Fruit fly (Drosophila melanogaster) whole organism, embryonic: ENCODE results near the gene CG17230.
A peak's percentile ranks its signal among the peaks of the same experiment; 100 is the strongest.

Source experiments
- Abd-B ChIP-seq: fragments of 200-800 bp; sonication (Bioruptor generic); optimal IDR thresholded peaks from 2 replicates; lab custom pipeline; 2018; ENCODE audit warnings: missing biosample characterization, mild to moderate bottlenecking, missing genetic modification characterization, moderate library complexity
- Atf3 ChIP-seq: fragments of 200-800 bp; sonication (Bioruptor generic); optimal IDR thresholded peaks from 3 replicates; lab custom pipeline; 2016; ENCODE audit warnings: missing biosample characterization, missing genetic modification characterization
- Blimp-1 ChIP-seq: fragments of 200-800 bp; sonication (Bioruptor generic); optimal IDR thresholded peaks from 3 replicates; lab custom pipeline; 2018; ENCODE audit warnings: missing biosample characterization, missing genetic modification characterization, mild to moderate bottlenecking, moderate library complexity, missing genetic modification reagents
- Bteb2 ChIP-seq: fragments of 200-800 bp; sonication (Bioruptor generic); optimal IDR thresholded peaks from 2 replicates; lab custom pipeline; 2016; ENCODE audit warnings: missing biosample characterization, missing genetic modification characterization
- CG10147 ChIP-seq: fragments of 200-800 bp; sonication (Bioruptor generic); optimal IDR thresholded peaks from 2 replicates; lab custom pipeline; 2019; ENCODE audit warnings: missing biosample characterization, mild to moderate bottlenecking, missing genetic modification characterization, moderate library complexity
- CG10209 ChIP-seq: fragments of 200-800 bp; sonication (Bioruptor generic); optimal IDR thresholded peaks from 3 replicates; lab custom pipeline; 2017; ENCODE audit warnings: missing biosample characterization, mild to moderate bottlenecking, missing genetic modification characterization, missing genetic modification reagents
- CG1024 ChIP-seq: fragments of 200-800 bp; sonication (Bioruptor generic); IDR thresholded peaks from 2 replicates; pipeline ENCODE4 v1.3.6; 2022; ENCODE audit warnings: missing biosample characterization, missing genetic modification characterization
- CG10321 ChIP-seq: fragments of 200-800 bp; sonication (Bioruptor generic); IDR thresholded peaks from 2 replicates; pipeline ENCODE4 v1.3.6; 2022; ENCODE audit warnings: missing biosample characterization, missing genetic modification characterization
- CG12299 ChIP-seq: fragments of 200-800 bp; sonication (Bioruptor generic); optimal IDR thresholded peaks from 2 replicates; lab custom pipeline; 2018; ENCODE audit warnings: missing biosample characterization, mild to moderate bottlenecking, missing genetic modification characterization
- CG12659 ChIP-seq: fragments of 200-800 bp; sonication (Bioruptor generic); optimal IDR thresholded peaks from 3 replicates; lab custom pipeline; 2017; ENCODE audit warnings: mild to moderate bottlenecking, missing biosample characterization, missing genetic modification reagents, missing genetic modification characterization
- CG14014 ChIP-seq: fragments of 200-800 bp; sonication (Bioruptor generic); IDR thresholded peaks from 2 replicates; pipeline ENCODE4 v1.3.6; 2022; ENCODE audit warnings: missing biosample characterization, missing genetic modification characterization
- CG16815 ChIP-seq: fragments of 200-800 bp; sonication (Bioruptor generic); optimal IDR thresholded peaks from 3 replicates; lab custom pipeline; 2017; ENCODE audit warnings: missing biosample characterization, mild to moderate bottlenecking, missing genetic modification characterization
- CG17802 ChIP-seq: fragments of 200-800 bp; sonication (Bioruptor generic); optimal IDR thresholded peaks from 2 replicates; lab custom pipeline; 2018; ENCODE audit warnings: missing biosample characterization, mild to moderate bottlenecking, missing genetic modification characterization, moderate library complexity
- CG34422 ChIP-seq: fragments of 200-800 bp; sonication (Bioruptor generic); IDR thresholded peaks from 3 replicates; pipeline ENCODE4 v1.3.6; 2022; ENCODE audit warnings: missing biosample characterization, missing genetic modification characterization
- CG4617 ChIP-seq: fragments of 200-800 bp; sonication (Bioruptor generic); optimal IDR thresholded peaks from 3 replicates; lab custom pipeline; 2016; ENCODE audit warnings: missing biosample characterization, missing genetic modification characterization, borderline replicate concordance
- CG6765 ChIP-seq: fragments of 200-800 bp; sonication (Bioruptor generic); optimal IDR thresholded peaks from 3 replicates; lab custom pipeline; 2017; ENCODE audit warnings: missing biosample characterization, mild to moderate bottlenecking, missing genetic modification characterization
- CG7963 ChIP-seq: fragments of 200-800 bp; sonication (Bioruptor generic); IDR thresholded peaks from 3 replicates; pipeline ENCODE4 v1.3.6; 2022; ENCODE audit warnings: missing biosample characterization, missing genetic modification characterization; ENCODE audit not compliant: partially characterized antibody
- CG9215 ChIP-seq: fragments of 200-800 bp; sonication (Bioruptor generic); IDR thresholded peaks from 2 replicates; pipeline ENCODE4 v1.3.6; 2022; ENCODE audit warnings: missing biosample characterization, missing genetic modification characterization
- CG9437 ChIP-seq: fragments of 200-800 bp; sonication (Bioruptor generic); optimal IDR thresholded peaks from 2 replicates; lab custom pipeline; 2018; ENCODE audit warnings: missing biosample characterization, mild to moderate bottlenecking, missing genetic modification characterization
- Dad ChIP-seq: fragments of 200-800 bp; sonication (Bioruptor generic); optimal IDR thresholded peaks from 3 replicates; lab custom pipeline; 2016; ENCODE audit warnings: missing biosample characterization, missing genetic modification characterization
- Deaf1 ChIP-seq: fragments of 200-800 bp; optimal IDR thresholded peaks from 3 replicates; lab custom pipeline; 2019; ENCODE audit warnings: missing biosample characterization, mild to moderate bottlenecking, missing genetic modification characterization, moderate library complexity
- Dfd ChIP-seq, 2 experiments: fragments of >200 bp; optimal IDR thresholded peaks; 2 replicates each; lab custom pipeline; 2017; ENCODE audit warnings: missing biosample characterization in 2 of 2, missing genetic modification characterization in 2 of 2
- Eip74EF ChIP-seq, 2 experiments: fragments of 200-800 bp in 1 of 2; fragments of >200 bp in 1 of 2; sonication (Bioruptor generic) in 1 of 2; optimal IDR thresholded peaks; 2 replicates each; lab custom pipeline; 2017 to 2019; ENCODE audit warnings: missing biosample characterization in 2 of 2, missing genetic modification characterization in 2 of 2, mild to moderate bottlenecking in 1 of 2, moderate library complexity in 1 of 2
- HLH3B ChIP-seq: fragments of 200-800 bp; sonication (Bioruptor generic); IDR thresholded peaks from 2 replicates; pipeline ENCODE4 v1.3.6; 2022; ENCODE audit warnings: missing biosample characterization, missing genetic modification characterization
- Mes4 ChIP-seq: fragments of 200-800 bp; sonication (Bioruptor generic); optimal IDR thresholded peaks from 2 replicates; lab custom pipeline; 2016; ENCODE audit warnings: missing biosample characterization, missing genetic modification characterization
- Opbp ChIP-seq: fragments of 200-800 bp; sonication (Bioruptor generic); IDR thresholded peaks from 3 replicates; pipeline ENCODE4 v1.3.6; 2022; ENCODE audit warnings: missing biosample characterization, missing genetic modification characterization; ENCODE audit not compliant: partially characterized antibody
- Sin3A ChIP-seq: fragments of >200 bp; optimal IDR thresholded peaks from 2 replicates; lab custom pipeline; 2018
- Sox100B ChIP-seq: fragments of 200-800 bp; sonication (Bioruptor generic); optimal IDR thresholded peaks from 3 replicates; lab custom pipeline; 2018; ENCODE audit warnings: missing biosample characterization, mild to moderate bottlenecking, missing genetic modification characterization
- Stat92E ChIP-seq, 3 experiments: fragments of >200 bp in 2 of 3; fragments of 200-800 bp in 1 of 3; sonication (Bioruptor generic) in 1 of 3; optimal IDR thresholded peaks; 2 replicates each; lab custom pipeline; 2017 to 2019; ENCODE audit warnings: missing biosample characterization in 3 of 3, missing genetic modification characterization in 3 of 3, mild to moderate bottlenecking in 1 of 3, moderate library complexity in 1 of 3
- Usf ChIP-seq: fragments of 200-800 bp; sonication (Bioruptor generic); optimal IDR thresholded peaks from 2 replicates; lab custom pipeline; 2017; ENCODE audit warnings: missing genotype, missing biosample characterization, missing genetic modification characterization
- crc ChIP-seq: fragments of 200-800 bp; sonication (Bioruptor generic); optimal IDR thresholded peaks from 2 replicates; lab custom pipeline; 2016; ENCODE audit warnings: missing biosample characterization, missing genetic modification characterization
- crol ChIP-seq: fragments of 200-800 bp; sonication (Bioruptor generic); IDR thresholded peaks from 2 replicates; pipeline ENCODE4 v1.3.6; 2022; ENCODE audit warnings: missing biosample characterization, missing genetic modification characterization
- danr ChIP-seq: fragments of 200-800 bp; sonication (Bioruptor generic); IDR thresholded peaks from 2 replicates; pipeline ENCODE4 v1.3.6; 2022; ENCODE audit warnings: missing biosample characterization, missing genetic modification characterization
- ems ChIP-seq: fragments of 200-800 bp; sonication (Bioruptor generic); optimal IDR thresholded peaks from 3 replicates; lab custom pipeline; 2016; ENCODE audit warnings: missing biosample characterization, missing genetic modification characterization
- h ChIP-seq: fragments of >200 bp; optimal IDR thresholded peaks from 2 replicates; lab custom pipeline; 2017
- hth ChIP-seq: fragments of >200 bp; optimal IDR thresholded peaks from 2 replicates; lab custom pipeline; 2017; ENCODE audit warnings: inconsistent platforms
- klu ChIP-seq: fragments of 200-800 bp; sonication (Bioruptor generic); IDR thresholded peaks from 2 replicates; pipeline ENCODE4 v1.3.6; 2022; ENCODE audit warnings: missing biosample characterization, missing genetic modification characterization
- lov ChIP-seq, 2 experiments: fragments of 200-800 bp in 1 of 2; fragments of >200 bp in 1 of 2; sonication (Bioruptor generic) in 1 of 2; IDR thresholded peaks in 1 of 2; optimal IDR thresholded peaks in 1 of 2; 2 replicates in 1 of 2; 3 replicates in 1 of 2; pipeline versions ENCODE4 v1.3.6 to Lab custom; 2017 to 2022; ENCODE audit warnings: missing biosample characterization in 1 of 2, missing genetic modification characterization in 1 of 2
- oc ChIP-seq: fragments of 200-800 bp; sonication (Bioruptor generic); optimal IDR thresholded peaks from 2 replicates; lab custom pipeline; 2018; ENCODE audit warnings: missing biosample characterization, mild to moderate bottlenecking, missing genetic modification characterization, moderate library complexity
- org-1 ChIP-seq: fragments of 200-800 bp; sonication (Bioruptor generic); optimal IDR thresholded peaks from 2 replicates; lab custom pipeline; 2017; ENCODE audit warnings: missing biosample characterization, missing genetic modification characterization
- pros ChIP-seq: fragments of 200-800 bp; sonication (Bioruptor generic); optimal IDR thresholded peaks from 3 replicates; lab custom pipeline; 2019; ENCODE audit warnings: missing biosample characterization, mild to moderate bottlenecking, missing genetic modification characterization, moderate library complexity
- repo ChIP-seq: fragments of 200-800 bp; sonication (Bioruptor generic); optimal IDR thresholded peaks from 2 replicates; lab custom pipeline; 2016; ENCODE audit warnings: missing biosample characterization, missing genetic modification characterization
- row ChIP-seq: fragments of 200-800 bp; sonication (Bioruptor generic); IDR thresholded peaks from 3 replicates; pipeline ENCODE4 v1.3.6; 2022; ENCODE audit warnings: missing biosample characterization, missing genetic modification characterization
- sens ChIP-seq: fragments of 200-800 bp; sonication (Bioruptor generic); peaks from one replicate; lab custom pipeline; 2016; ENCODE audit warnings: missing biosample characterization, missing genetic modification characterization
- sens-2 ChIP-seq: fragments of 200-800 bp; sonication (Bioruptor generic); IDR thresholded peaks from 2 replicates; pipeline ENCODE4 v1.3.6; 2022; ENCODE audit warnings: missing biosample characterization, missing genetic modification characterization
- sqz ChIP-seq: fragments of 200-800 bp; sonication (Bioruptor generic); optimal IDR thresholded peaks from 3 replicates; lab custom pipeline; 2018; ENCODE audit warnings: missing biosample characterization, mild to moderate bottlenecking, missing genetic modification characterization
- stc ChIP-seq: fragments of 200-800 bp; sonication (Bioruptor generic); IDR thresholded peaks from 2 replicates; pipeline ENCODE4 v1.3.6; 2022; ENCODE audit warnings: missing biosample characterization, missing genetic modification characterization
- tll ChIP-seq, 2 experiments: fragments of 200-800 bp in 1 of 2; fragments of >200 bp in 1 of 2; sonication (Bioruptor generic) in 1 of 2; optimal IDR thresholded peaks; 2 replicates each; lab custom pipeline; 2017 to 2019; ENCODE audit warnings: missing biosample characterization in 2 of 2, missing genetic modification characterization in 2 of 2, mild to moderate bottlenecking in 1 of 2, moderate library complexity in 1 of 2
- tup ChIP-seq: fragments of 200-800 bp; sonication (Bioruptor generic); optimal IDR thresholded peaks from 2 replicates; lab custom pipeline; 2016; ENCODE audit warnings: missing biosample characterization, mild to moderate bottlenecking, missing genetic modification characterization, moderate library complexity
- unc-4 ChIP-seq: fragments of 200-800 bp; sonication (Bioruptor generic); IDR thresholded peaks from 2 replicates; pipeline ENCODE4 v1.3.6; 2022; ENCODE audit warnings: missing biosample characterization, missing genetic modification characterization; ENCODE audit not compliant: partially characterized antibody
- wek ChIP-seq: fragments of 200-800 bp; sonication (Bioruptor generic); optimal IDR thresholded peaks from 3 replicates; lab custom pipeline; 2018; ENCODE audit warnings: missing biosample characterization, mild to moderate bottlenecking, missing genetic modification characterization, moderate library complexity

The CG17230 gene

dm6 chr3R:11392805-11393204, 44.8 kb upstream of the CG17230 start (continued):
- TF ChIP-seq CG4617 (no peak), HLH3B (GFP tag; lab: Robert Waterston, UW) (peak; percentile 70; the same call in 1 of the 2 replicates), Deaf1 (tag; lab: Kevin White, UChicago) (no peak), sens (GFP tag; lab: Kevin White, UChicago) (peak; percentile 89), CG16815 (peak; percentile 76), danr (GFP tag; lab: Robert Waterston, UW) (no peak), CG12299 (peak; percentile 20), CG10321 (GFP tag; lab: Robert Waterston, UW) (peak; percentile 41; the same call in 1 of the 2 replicates), sqz (GFP tag; lab: Kevin White, UChicago) (peak; percentile 72), CG6765 (GFP tag; lab: Kevin White, UChicago) (peak; percentile 41), CG1024 (peak; percentile 55; the same call in 1 of the 2 replicates), klu (GFP tag; lab: Robert Waterston, UW) (no peak), crol (GFP tag; lab: Robert Waterston, UW) (no peak), CG10209 (GFP tag; lab: Kevin White, UChicago) (peak; percentile 72), CG9215 (GFP tag; lab: Robert Waterston, UW) (no peak), crc (GFP tag; lab: Kevin White, UChicago) (peak; percentile 44), lov (optimal IDR thresholded peaks at IDR 0.05; lab: Kevin White, UChicago) (no peak), lov (GFP tag; IDR thresholded peaks at IDR 0.05; lab: Robert Waterston, UW) (peak; percentile 93), CG9437 (GFP tag; lab: Kevin White, UChicago) (peak; percentile 57), Usf (peak; percentile 42), Dfd (GFP tag; optimal IDR thresholded peaks at IDR 0.05; lab: Kevin White, UChicago) (peak in 1 of 2 experiments; percentile 32), oc (tag; lab: Kevin White, UChicago) (no peak), row (GFP tag; lab: Robert Waterston, UW) (no peak), Stat92E (GFP tag; optimal IDR thresholded peaks at IDR 0.05; lab: Kevin White, UChicago) (no peak), CG17802 (tag; lab: Kevin White, UChicago) (peak; percentile 75), Blimp-1 (no peak), org-1 (GFP tag; lab: Kevin White, UChicago) (peak; percentile 33), CG10147 (GFP tag; lab: Kevin White, UChicago) (no peak), h (lab: Kevin White, UChicago) (no peak), tup (GFP tag; lab: Kevin White, UChicago) (no peak), unc-4 (GFP tag; lab: Robert Waterston, UW) (no peak), hth (lab: Kevin White, UChicago) (no peak), CG12659 (GFP tag; lab: Kevin White, UChicago) (peak; percentile 35), CG34422 (GFP tag; lab: Robert Waterston, UW) (no peak), tll (GFP tag; optimal IDR thresholded peaks at IDR 0.05; lab: Kevin White, UChicago) (peak in 1 of 2 experiments; percentile 41), Sox100B (peak; percentile 62), CG7963 (GFP tag; lab: Robert Waterston, UW) (no peak), Atf3 (peak; percentile 23), repo (GFP tag; lab: Kevin White, UChicago) (no peak), wek (GFP tag; lab: Kevin White, UChicago) (peak; percentile 84), sens-2 (GFP tag; lab: Robert Waterston, UW) (peak; percentile 83), CG14014 (no peak), stc (no peak), Mes4 (GFP tag; lab: Kevin White, UChicago) (peak; percentile 82), Sin3A (lab: Kevin White, UChicago) (no peak), pros (GFP tag; lab: Kevin White, UChicago) (peak; percentile 41), Dad (no peak), Eip74EF (GFP tag; optimal IDR thresholded peaks at IDR 0.05; lab: Kevin White, UChicago) (no peak), Abd-B (GFP tag; lab: Kevin White, UChicago) (no peak), ems (GFP tag; lab: Kevin White, UChicago) (no peak), Bteb2 (no peak), Opbp (GFP tag; lab: Robert Waterston, UW) (no peak)
